Worm (Caenorhabditis elegans) whole organism, mixed stage, embryonic: Measurements from ENCODE around the gene arrd-23.

ENCODE experiments used
- bed-3 ChIP-seq: fragments of 200-800 bp; sonication (Bioruptor generic); optimal IDR thresholded peaks from 3 replicates; lab custom pipeline; 2018; ENCODE audit warnings: mild to moderate bottlenecking, missing genetic modification characterization, moderate library complexity, missing compliant biosample characterization
- blmp-1 ChIP-seq: fragments of 150-350 bp; optimal IDR thresholded peaks from 2 replicates; lab custom pipeline; 2014; ENCODE audit warnings: missing biosample characterization, missing genetic modification characterization
- ceh-39 ChIP-seq: fragments of 150-350 bp; optimal IDR thresholded peaks from 2 replicates; lab custom pipeline; 2014; ENCODE audit warnings: missing biosample characterization, missing genetic modification characterization
- ceh-43 ChIP-seq: fragments of 200-800 bp; sonication (Bioruptor generic); optimal IDR thresholded peaks from 2 replicates; lab custom pipeline; 2018; ENCODE audit warnings: mild to moderate bottlenecking, missing genetic modification characterization, moderate library complexity, missing compliant biosample characterization
- ceh-83 ChIP-seq: fragments of 200-800 bp; sonication (Bioruptor generic); optimal IDR thresholded peaks from 2 replicates; lab custom pipeline; 2018; ENCODE audit warnings: mild to moderate bottlenecking, missing genetic modification characterization, missing compliant biosample characterization
- ces-1 ChIP-seq: fragments of 150-350 bp; optimal IDR thresholded peaks from 2 replicates; lab custom pipeline; 2014; ENCODE audit warnings: missing biosample characterization, missing genetic modification reagents, missing genetic modification characterization
- cnd-1 ChIP-seq: fragments of 200-800 bp; sonication (Bioruptor generic); optimal IDR thresholded peaks from 2 replicates; lab custom pipeline; 2018; ENCODE audit warnings: mild to moderate bottlenecking, missing genetic modification characterization, missing compliant biosample characterization
- drap-1 ChIP-seq: fragments of 200-800 bp; sonication (Bioruptor generic); optimal IDR thresholded peaks from 3 replicates; lab custom pipeline; 2018; ENCODE audit warnings: mild to moderate bottlenecking, missing genetic modification characterization, missing compliant biosample characterization
- elt-1 ChIP-seq: sonication (generic microtip); optimal IDR thresholded peaks from 2 replicates; lab custom pipeline; 2017; ENCODE audit warnings: missing genetic modification characterization, mild to moderate bottlenecking, missing compliant biosample characterization, antibody characterized with exemption, moderate library complexity, borderline replicate concordance; ENCODE audit not compliant: insufficient read depth
- flh-1 ChIP-seq: fragments of 200-800 bp; sonication (Bioruptor generic); optimal IDR thresholded peaks from 2 replicates; lab custom pipeline; 2018; ENCODE audit warnings: mild to moderate bottlenecking, missing genetic modification characterization, moderate library complexity, missing compliant biosample characterization
- hlh-1 ChIP-seq: fragments of 150-350 bp; optimal IDR thresholded peaks from 2 replicates; lab custom pipeline; 2014; ENCODE audit warnings: missing biosample characterization, missing genetic modification reagents, missing genetic modification characterization
- mab-5 ChIP-seq: fragments of 150-350 bp; optimal IDR thresholded peaks from 2 replicates; lab custom pipeline; 2014; ENCODE audit warnings: missing biosample characterization, missing genetic modification characterization
- mls-2 ChIP-seq: sonication (generic microtip); optimal IDR thresholded peaks from 2 replicates; lab custom pipeline; 2016; ENCODE audit warnings: mild to moderate bottlenecking, missing genetic modification characterization, moderate library complexity, missing compliant biosample characterization
- nhr-12 ChIP-seq: fragments of 150-350 bp; optimal IDR thresholded peaks from 2 replicates; lab custom pipeline; 2014; ENCODE audit warnings: missing biosample characterization, missing genetic modification characterization
- nhr-2 ChIP-seq: fragments of 150-350 bp; optimal IDR thresholded peaks from 2 replicates; lab custom pipeline; 2014; ENCODE audit warnings: missing biosample characterization, missing genetic modification characterization
- nhr-237 ChIP-seq: fragments of 150-350 bp; optimal IDR thresholded peaks from 2 replicates; lab custom pipeline; 2014; ENCODE audit warnings: missing biosample characterization, missing genetic modification characterization
- pha-4 ChIP-seq: fragments of 150-350 bp; optimal IDR thresholded peaks from 2 replicates; lab custom pipeline; 2018; ENCODE audit warnings: missing biosample characterization, missing genetic modification reagents, missing genetic modification characterization
- unc-120 ChIP-seq: sonication (generic microtip); optimal IDR thresholded peaks from 2 replicates; lab custom pipeline; 2017; ENCODE audit warnings: missing genetic modification characterization, missing compliant biosample characterization; ENCODE audit not compliant: poor library complexity, severe bottlenecking
- unc-39 ChIP-seq: fragments of 150-350 bp; optimal IDR thresholded peaks from 2 replicates; lab custom pipeline; 2014; ENCODE audit warnings: missing biosample characterization, missing genetic modification characterization
- zip-8 ChIP-seq: fragments of 150-350 bp; optimal IDR thresholded peaks from 2 replicates; lab custom pipeline; 2014; ENCODE audit warnings: missing biosample characterization, missing genetic modification characterization

arrd-23 gene

ce11 chrX:4928118-4928517, 42.4 kb downstream of the arrd-23 start:
- TF ChIP-seq cnd-1 (tag; lab: Kevin White, UChicago): no peak
- TF ChIP-seq ceh-39 (tag; lab: Kevin White, UChicago): no peak

ce11 chrX:4929657-4930056, 43.9 kb downstream of the arrd-23 start, which contains the start of gene mct-4:
Gene mct-4, minus strand, starts transcription at chrX:4929757.
- TF ChIP-seq elt-1 (tag; lab: Kevin White, UChicago): no peak
- TF ChIP-seq nhr-2 (tag; lab: Kevin White, UChicago): no peak
- no peak for TF ChIP-seq mls-2
- TF ChIP-seq bed-3: no peak
- no peak for TF ChIP-seq ceh-83
- no peak for TF ChIP-seq blmp-1 (tag; lab: Kevin White, UChicago)
- TF ChIP-seq mab-5 (tag; lab: Kevin White, UChicago): no peak

ce11 chrX:4932023-4932422, 46.3 kb downstream of the arrd-23 start:
- TF ChIP-seq flh-1 (GFP tag; lab: Kevin White, UChicago): no peak
- TF ChIP-seq ces-1 (GFP tag; lab: Kevin White, UChicago): peak; percentile 78
- TF ChIP-seq unc-120: no peak
- no peak for TF ChIP-seq nhr-237 (tag; lab: Kevin White, UChicago)
- no peak for TF ChIP-seq hlh-1
- TF ChIP-seq, all 35 proteins: peak for 1

ce11 chrX:4932964-4933363, 47.2 kb downstream of the arrd-23 start:
- TF ChIP-seq pha-4 (no peak), zip-8 (tag; lab: Kevin White, UChicago) (no peak), ceh-39 (tag; lab: Kevin White, UChicago) (no peak), ces-1 (GFP tag; lab: Kevin White, UChicago) (peak; percentile 56), unc-39 (tag; lab: Kevin White, UChicago) (no peak), nhr-237 (tag; lab: Kevin White, UChicago) (no peak)
- TF ChIP-seq, all 35 proteins: peak for 1

DNA sequence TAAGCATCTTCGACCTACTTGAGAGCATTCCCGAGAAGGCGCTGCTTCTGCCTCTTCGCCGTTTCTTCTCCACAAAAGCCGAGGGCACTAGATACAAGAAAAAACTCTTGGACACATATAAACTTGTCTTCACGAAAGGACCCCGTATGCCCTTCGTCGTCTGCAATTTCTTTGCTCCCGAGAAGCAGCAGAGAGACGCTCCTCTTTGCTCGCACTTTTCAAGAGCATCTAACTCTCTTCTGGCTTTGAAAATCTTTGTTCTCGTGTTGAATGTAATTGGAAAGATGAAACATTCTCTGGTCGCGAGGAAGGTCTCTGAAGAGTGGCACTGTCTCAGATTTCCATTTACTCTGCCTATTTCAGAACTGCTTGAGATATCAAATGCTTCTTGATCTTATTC, 53.2 kb downstream of the arrd-23 start:
- TF ChIP-seq nhr-12 (tag; lab: Kevin White, UChicago) (no peak), nhr-237 (tag; lab: Kevin White, UChicago) (no peak), drap-1 (GFP tag; lab: Kevin White, UChicago) (no peak), blmp-1 (tag; lab: Kevin White, UChicago) (no peak), ceh-39 (tag; lab: Kevin White, UChicago) (no peak), pha-4 (no peak), cnd-1 (tag; lab: Kevin White, UChicago) (no peak), ceh-43 (GFP tag; lab: Kevin White, UChicago) (no peak), hlh-1 (no peak)
